Fruit fly (Drosophila melanogaster) whole organism, embryonic: ENCODE measurements around the gene Dpm3.

Experiments used
- CG10543 ChIP-seq: fragments of 200-800 bp; sonication (Bioruptor generic); optimal IDR thresholded peaks from 3 replicates; lab custom pipeline; 2017; ENCODE audit warnings: missing biosample characterization, mild to moderate bottlenecking, missing genetic modification characterization, moderate library complexity
- CG11247 ChIP-seq: fragments of 200-800 bp; sonication (Bioruptor generic); IDR thresholded peaks from 2 replicates; pipeline ENCODE4 v1.3.6; 2022; ENCODE audit warnings: missing biosample characterization, missing genetic modification characterization
- CG18476 ChIP-seq: fragments of 200-800 bp; sonication (Bioruptor generic); optimal IDR thresholded peaks from 2 replicates; lab custom pipeline; 2016; ENCODE audit warnings: missing biosample characterization, mild to moderate bottlenecking, missing genetic modification characterization
- CG3407 ChIP-seq: fragments of 200-800 bp; sonication (Bioruptor generic); optimal IDR thresholded peaks from 2 replicates; lab custom pipeline; 2018; ENCODE audit warnings: missing biosample characterization, mild to moderate bottlenecking, missing genetic modification characterization
- CG43689 ChIP-seq: fragments of 200-800 bp; sonication (Bioruptor generic); IDR thresholded peaks from 2 replicates; pipeline ENCODE4 v1.3.6; 2022; ENCODE audit warnings: missing biosample characterization, missing genetic modification characterization
- CG8388 ChIP-seq: fragments of 200-800 bp; sonication (Bioruptor generic); optimal IDR thresholded peaks from 2 replicates; lab custom pipeline; 2019; ENCODE audit warnings: missing biosample characterization, mild to moderate bottlenecking, missing genetic modification characterization, moderate library complexity
- Fer3 ChIP-seq: fragments of 200-800 bp; sonication (Bioruptor generic); optimal IDR thresholded peaks from 2 replicates; lab custom pipeline; 2018; ENCODE audit warnings: missing biosample characterization, mild to moderate bottlenecking, missing genetic modification characterization, moderate library complexity
- HLH54F ChIP-seq: fragments of 200-800 bp; sonication (Bioruptor generic); optimal IDR thresholded peaks from 3 replicates; lab custom pipeline; 2016; ENCODE audit warnings: missing biosample characterization, missing genetic modification characterization
- Hmx ChIP-seq: fragments of 200-800 bp; sonication (Bioruptor generic); optimal IDR thresholded peaks from 2 replicates; lab custom pipeline; 2016; ENCODE audit warnings: missing biosample characterization, missing genetic modification characterization
- Six4 ChIP-seq: fragments of 200-800 bp; sonication (Bioruptor generic); optimal IDR thresholded peaks from 2 replicates; lab custom pipeline; 2016; ENCODE audit warnings: missing biosample characterization, missing genetic modification characterization
- Spps ChIP-seq: fragments of 200-800 bp; sonication (Bioruptor generic); optimal IDR thresholded peaks from 2 replicates; lab custom pipeline; 2018; ENCODE audit warnings: missing biosample characterization, mild to moderate bottlenecking, missing genetic modification characterization
- gcm ChIP-seq: fragments of 200-800 bp; sonication (Bioruptor generic); optimal IDR thresholded peaks from 2 replicates; lab custom pipeline; 2019; ENCODE audit warnings: missing biosample characterization, mild to moderate bottlenecking, missing genetic modification characterization, moderate library complexity

- TF ChIP-seq CG3407 (GFP tag; lab: Kevin White, UChicago) (no peak), Fer3 (tag; lab: Kevin White, UChicago) (peak; percentile 65), HLH54F (GFP tag; lab: Kevin White, UChicago) (peak; percentile 76), Spps (tag; lab: Kevin White, UChicago) (no peak), CG43689 (no peak), Hmx (peak; percentile 28), CG10543 (GFP tag; lab: Kevin White, UChicago) (peak; percentile 47), CG11247 (peak; percentile 55), CG8388 (GFP tag; lab: Kevin White, UChicago) (peak; percentile 36), CG18476 (GFP tag; lab: Kevin White, UChicago) (peak; percentile 75), gcm (GFP tag; lab: Kevin White, UChicago) (no peak), Six4 (GFP tag; lab: Kevin White, UChicago) (peak; percentile 47)
Measured at dm6 chr3R:13366561-13367518, 36.0 kb downstream of the Dpm3 start, which contains the start of gene Elp6.
